Worm (Caenorhabditis elegans) whole organism, young adult: ENCODE results near the gene taf-3.

Experiments
- B0019.2 ChIP-seq: fragments of 200-800 bp; sonication (Bioruptor generic); conservative IDR thresholded peaks from 2 replicates; pipeline ENCODE4 v1.3.6; 2022; ENCODE audit warnings: missing genetic modification reagents, missing genetic modification characterization, missing compliant biosample characterization
- B0035.1 ChIP-seq: sonication (generic microtip); optimal IDR thresholded peaks from 2 replicates; lab custom pipeline; 2016; ENCODE audit warnings: missing genetic modification characterization, mild to moderate bottlenecking, missing compliant biosample characterization, missing genotype, missing genetic modification reagents
- B0336.3 ChIP-seq: fragments of 200-800 bp; sonication (Bioruptor generic); IDR thresholded peaks from 2 replicates; pipeline ENCODE4 v1.3.6; 2022; ENCODE audit warnings: missing genetic modification characterization, missing compliant biosample characterization
- C17E4.6 ChIP-seq: fragments of 200-800 bp; sonication (Bioruptor generic); IDR thresholded peaks from 2 replicates; pipeline ENCODE4 v1.3.6; 2022; ENCODE audit warnings: missing genetic modification reagents, missing genetic modification characterization, missing compliant biosample characterization
- F39B2.1 ChIP-seq: fragments of 200-800 bp; sonication (Bioruptor generic); IDR thresholded peaks from 2 replicates; pipeline ENCODE4 v1.3.6; 2022; ENCODE audit warnings: missing genetic modification reagents, missing genetic modification characterization, missing compliant biosample characterization
- F52B5.7 ChIP-seq: sonication (generic microtip); optimal IDR thresholded peaks from 2 replicates; lab custom pipeline; 2016; ENCODE audit warnings: mild to moderate bottlenecking, missing genetic modification characterization, missing compliant biosample characterization
- F55B11.4 ChIP-seq: sonication (generic microtip); optimal IDR thresholded peaks from 2 replicates; lab custom pipeline; 2016; ENCODE audit warnings: missing compliant biosample characterization, missing genetic modification characterization, borderline replicate concordance; ENCODE audit not compliant: insufficient read depth
- T07F8.4 ChIP-seq: sonication (generic microtip); optimal IDR thresholded peaks from 2 replicates; lab custom pipeline; 2016; ENCODE audit warnings: mild to moderate bottlenecking, missing genetic modification characterization, moderate library complexity, missing compliant biosample characterization
- Y67H2A.10 ChIP-seq: fragments of 200-800 bp; sonication (Bioruptor generic); conservative IDR thresholded peaks from 2 replicates; pipeline ENCODE4 v1.3.6; 2022; ENCODE audit warnings: missing genetic modification reagents, missing genetic modification characterization, missing compliant biosample characterization
- aptf-2 ChIP-seq: fragments of 200-800 bp; sonication (Bioruptor generic); conservative IDR thresholded peaks from 2 replicates; pipeline ENCODE4 v1.3.6; 2022; ENCODE audit warnings: missing genetic modification reagents, missing genetic modification characterization, missing compliant biosample characterization
- aptf-3 ChIP-seq: fragments of 200-800 bp; sonication (Bioruptor generic); IDR thresholded peaks from 2 replicates; pipeline ENCODE4 v1.3.6; 2022; ENCODE audit warnings: missing genetic modification characterization, missing compliant biosample characterization
- athp-1 ChIP-seq: sonication (generic microtip); optimal IDR thresholded peaks from 2 replicates; lab custom pipeline; 2017; ENCODE audit warnings: mild to moderate bottlenecking, missing genetic modification characterization, missing compliant biosample characterization
- attf-6 ChIP-seq: fragments of 200-800 bp; sonication (Bioruptor generic); IDR thresholded peaks from 2 replicates; pipeline ENCODE4 v1.3.6; 2022; ENCODE audit warnings: missing genetic modification reagents, missing genetic modification characterization, missing compliant biosample characterization
- ceh-58 ChIP-seq: fragments of 200-800 bp; sonication (Bioruptor generic); IDR thresholded peaks from 2 replicates; pipeline ENCODE4 v1.3.6; 2022; ENCODE audit warnings: missing genetic modification characterization, missing compliant biosample characterization
- ceh-79 ChIP-seq: sonication (generic microtip); optimal IDR thresholded peaks from 2 replicates; lab custom pipeline; 2017; ENCODE audit warnings: mild to moderate bottlenecking, missing genetic modification characterization, missing compliant biosample characterization
- ceh-91 ChIP-seq: fragments of 200-800 bp; sonication (Bioruptor generic); IDR thresholded peaks from 2 replicates; pipeline ENCODE4 v1.3.6; 2022; ENCODE audit warnings: missing genetic modification reagents, missing genetic modification characterization, missing compliant biosample characterization
- chd-7 ChIP-seq: sonication (generic microtip); optimal IDR thresholded peaks from 2 replicates; lab custom pipeline; 2016; ENCODE audit warnings: mild to moderate bottlenecking, missing genetic modification characterization, moderate library complexity, missing compliant biosample characterization
- dox-1 ChIP-seq: fragments of 200-800 bp; sonication (Bioruptor generic); IDR thresholded peaks from 2 replicates; pipeline ENCODE4 v1.3.6; 2022; ENCODE audit warnings: missing genetic modification reagents, missing genetic modification characterization, missing compliant biosample characterization
- dpff-1 ChIP-seq: sonication (generic microtip); optimal IDR thresholded peaks from 2 replicates; lab custom pipeline; 2017; ENCODE audit warnings: mild to moderate bottlenecking, missing genetic modification characterization, missing compliant biosample characterization
- dpl-1 ChIP-seq: fragments of 150-350 bp; optimal IDR thresholded peaks from 2 replicates; lab custom pipeline; 2014; ENCODE audit warnings: missing biosample characterization, missing genetic modification reagents, missing genetic modification characterization
- fkh-3 ChIP-seq: sonication (generic microtip); optimal IDR thresholded peaks from 2 replicates; lab custom pipeline; 2016; ENCODE audit warnings: mild to moderate bottlenecking, missing genetic modification characterization, missing compliant biosample characterization
- lag-1 ChIP-seq: fragments of 200-800 bp; sonication (Bioruptor generic); IDR thresholded peaks from 2 replicates; pipeline ENCODE4 v1.3.6; 2022; ENCODE audit warnings: missing genetic modification reagents, missing genetic modification characterization, missing compliant biosample characterization
- let-607 ChIP-seq, 2 experiments: fragments of 200-800 bp in 1 of 2; sonication (Bioruptor generic) in 1 of 2; sonication (generic microtip) in 1 of 2; optimal IDR thresholded peaks; 2 replicates each; lab custom pipeline; 2016 to 2018; ENCODE audit warnings: mild to moderate bottlenecking in 2 of 2, missing compliant biosample characterization in 2 of 2, missing genetic modification characterization in 2 of 2, moderate library complexity in 2 of 2, missing genotype in 1 of 2
- lin-26 ChIP-seq: fragments of 200-800 bp; sonication (Bioruptor generic); IDR thresholded peaks from 2 replicates; pipeline ENCODE4 v1.3.6; 2022; ENCODE audit warnings: missing genetic modification reagents, missing genetic modification characterization, missing compliant biosample characterization
- lin-35 ChIP-seq, 3 experiments: fragments of 150-350 bp in 2 of 3; sonication (generic microtip) in 1 of 3; optimal IDR thresholded peaks; 2 replicates each; lab custom pipeline; 2014 to 2018; ENCODE audit warnings: missing biosample characterization in 3 of 3, missing genetic modification characterization in 3 of 3, missing genetic modification reagents in 3 of 3
- lin-40 ChIP-seq: sonication (generic microtip); optimal IDR thresholded peaks from 2 replicates; lab custom pipeline; 2016; ENCODE audit warnings: missing genetic modification characterization, mild to moderate bottlenecking, missing compliant biosample characterization, missing genotype, missing genetic modification reagents
- lir-1 ChIP-seq: fragments of 200-800 bp; sonication (Bioruptor generic); conservative IDR thresholded peaks from 2 replicates; pipeline ENCODE4 v1.3.6; 2022; ENCODE audit warnings: missing genetic modification reagents, missing genetic modification characterization, missing compliant biosample characterization
- lsl-1 ChIP-seq: fragments of 200-800 bp; sonication (Bioruptor generic); optimal IDR thresholded peaks from 2 replicates; lab custom pipeline; 2018; ENCODE audit warnings: mild to moderate bottlenecking, missing genetic modification characterization, moderate library complexity, missing compliant biosample characterization
- lsy-27 ChIP-seq: sonication (generic microtip); optimal IDR thresholded peaks from 2 replicates; lab custom pipeline; 2017; ENCODE audit warnings: missing genetic modification characterization, mild to moderate bottlenecking, missing compliant biosample characterization, antibody characterized with exemption, missing genotype, borderline replicate concordance; ENCODE audit not compliant: insufficient read depth
- madf-6 ChIP-seq: fragments of 200-800 bp; sonication (Bioruptor generic); IDR thresholded peaks from 2 replicates; pipeline ENCODE4 v1.3.6; 2022; ENCODE audit warnings: missing genetic modification reagents, missing genetic modification characterization, missing compliant biosample characterization
- madf-8 ChIP-seq: fragments of 200-800 bp; sonication (Bioruptor generic); conservative IDR thresholded peaks from 2 replicates; pipeline ENCODE4 v1.3.6; 2022; ENCODE audit warnings: missing genetic modification reagents, missing genetic modification characterization, missing compliant biosample characterization
- mcd-1 ChIP-seq: fragments of 200-800 bp; sonication (Bioruptor generic); IDR thresholded peaks from 2 replicates; pipeline ENCODE4 v1.3.6; 2022; ENCODE audit warnings: missing genetic modification reagents, missing genetic modification characterization, missing compliant biosample characterization
- nfya-2 ChIP-seq: fragments of 200-800 bp; sonication (Bioruptor generic); IDR thresholded peaks from 2 replicates; pipeline ENCODE4 v1.3.6; 2022; ENCODE audit warnings: missing genetic modification reagents, missing genetic modification characterization, missing compliant biosample characterization
- nhr-179 ChIP-seq: sonication (generic microtip); optimal IDR thresholded peaks from 2 replicates; lab custom pipeline; 2016; ENCODE audit warnings: mild to moderate bottlenecking, missing genetic modification characterization, missing compliant biosample characterization
- nhr-90 ChIP-seq: sonication (generic microtip); optimal IDR thresholded peaks from 2 replicates; lab custom pipeline; 2016; ENCODE audit warnings: missing genotype, mild to moderate bottlenecking, missing genetic modification characterization, missing compliant biosample characterization
- rcor-1 ChIP-seq: fragments of 200-800 bp; sonication (Bioruptor generic); IDR thresholded peaks from 2 replicates; pipeline ENCODE4 v1.3.6; 2022; ENCODE audit warnings: missing genetic modification reagents, missing genetic modification characterization, missing compliant biosample characterization
- rpc-1 ChIP-seq, 2 experiments: fragments of 150-350 bp in 1 of 2; sonication (generic microtip) in 1 of 2; optimal IDR thresholded peaks; 2 replicates each; lab custom pipeline; 2014 to 2018; ENCODE audit warnings: missing biosample characterization in 1 of 2, missing genetic modification characterization in 1 of 2, missing genetic modification reagents in 1 of 2, missing genotype in 1 of 2
- sea-2 ChIP-seq: fragments of 200-800 bp; sonication (Bioruptor generic); IDR thresholded peaks from 2 replicates; pipeline ENCODE4 v1.3.6; 2022; ENCODE audit warnings: missing genetic modification characterization, missing compliant biosample characterization
- snpc-1.3 ChIP-seq: sonication (generic microtip); optimal IDR thresholded peaks from 2 replicates; lab custom pipeline; 2017; ENCODE audit warnings: missing genetic modification characterization, mild to moderate bottlenecking, missing compliant biosample characterization, antibody characterized with exemption, moderate library complexity, missing genotype, missing genetic modification reagents; ENCODE audit not compliant: insufficient read depth
- snpc-4 ChIP-seq, 5 experiments: fragments of 150-350 bp in 1 of 5; sonication (generic microtip) in 4 of 5; optimal IDR thresholded peaks; 2 replicates each; lab custom pipeline; 2014 to 2018; ENCODE audit warnings: missing genetic modification characterization in 5 of 5, missing biosample characterization in 3 of 5, antibody characterized with exemption in 2 of 5, mild to moderate bottlenecking in 2 of 5, missing compliant biosample characterization in 2 of 5, missing genotype in 2 of 5, moderate library complexity in 2 of 5, missing genetic modification reagents in 1 of 5
- sptf-2 ChIP-seq: fragments of 200-800 bp; sonication (Bioruptor generic); optimal IDR thresholded peaks from 2 replicates; lab custom pipeline; 2018; ENCODE audit warnings: mild to moderate bottlenecking, missing genetic modification characterization, missing compliant biosample characterization
- tbp1 ChIP-seq: fragments of 200-800 bp; sonication (Bioruptor generic); optimal IDR thresholded peaks from 2 replicates; lab custom pipeline; 2018; ENCODE audit warnings: mild to moderate bottlenecking, missing genetic modification characterization, missing compliant biosample characterization
- tbx-9 ChIP-seq: sonication (generic microtip); optimal IDR thresholded peaks from 2 replicates; lab custom pipeline; 2016; ENCODE audit warnings: borderline replicate concordance, missing genetic modification characterization, inconsistent platforms, missing compliant biosample characterization
- unc-130 ChIP-seq: sonication (generic microtip); optimal IDR thresholded peaks from 2 replicates; lab custom pipeline; 2016; ENCODE audit warnings: missing genetic modification reagents, missing genetic modification characterization, missing compliant biosample characterization
- ztf-26 ChIP-seq: sonication (generic microtip); optimal IDR thresholded peaks from 2 replicates; lab custom pipeline; 2017; ENCODE audit warnings: missing genetic modification characterization, missing compliant biosample characterization
- ztf-28 ChIP-seq: fragments of 200-800 bp; sonication (Bioruptor generic); IDR thresholded peaks from 2 replicates; pipeline ENCODE4 v1.3.6; 2022; ENCODE audit warnings: missing genetic modification reagents, missing genetic modification characterization, missing compliant biosample characterization
- ztf-3 ChIP-seq: fragments of 200-800 bp; sonication (Bioruptor generic); optimal IDR thresholded peaks from 2 replicates; lab custom pipeline; 2018; ENCODE audit warnings: mild to moderate bottlenecking, missing genetic modification characterization, missing compliant biosample characterization
- ztf-6 ChIP-seq: fragments of 200-800 bp; sonication (Bioruptor generic); IDR thresholded peaks from 2 replicates; pipeline ENCODE4 v1.3.6; 2022; ENCODE audit warnings: missing genetic modification reagents, missing genetic modification characterization, missing compliant biosample characterization

The taf-3 gene

DNA sequence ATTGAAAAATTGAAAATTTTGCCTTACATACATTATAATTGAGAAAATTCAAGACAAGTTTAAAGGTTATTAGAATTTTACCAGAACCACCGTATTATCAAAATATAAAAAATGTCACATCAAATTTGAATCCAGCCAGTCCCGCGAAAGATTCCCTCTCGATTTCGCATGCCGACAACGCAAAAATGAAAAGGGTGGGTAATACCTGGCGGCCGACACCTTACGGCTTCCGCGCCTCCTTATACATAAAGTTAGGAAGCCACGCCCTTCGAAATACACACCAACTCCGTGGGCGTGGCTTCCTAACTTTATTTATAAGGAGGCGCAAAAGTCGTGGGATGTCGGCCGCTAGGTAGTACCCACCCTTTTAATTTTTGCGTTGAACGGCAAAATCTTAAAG is 25.3 kb downstream of the taf-3 start (continued):
- TF ChIP-seq lin-26 (no peak), let-607 (tag; optimal IDR thresholded peaks at IDR 0.05; lab: Kevin White, UChicago) (no peak), dpff-1 (tag; lab: Kevin White, UChicago) (no peak), T07F8.4 (no peak), chd-7 (no peak), tbp1 (GFP tag; lab: Kevin White, UChicago) (no peak), aptf-2 (GFP tag; lab: Robert Waterston, UW) (no peak), B0035.1 (tag; lab: Kevin White, UChicago) (no peak), B0336.3 (GFP tag; lab: Robert Waterston, UW) (no peak), B0019.2 (GFP tag; lab: Robert Waterston, UW) (no peak), Y67H2A.10 (GFP tag; lab: Robert Waterston, UW) (no peak), ceh-58 (GFP tag; lab: Robert Waterston, UW) (no peak), ceh-79 (tag; lab: Kevin White, UChicago) (no peak), sea-2 (GFP tag; lab: Robert Waterston, UW) (no peak), lir-1 (GFP tag; lab: Robert Waterston, UW) (no peak), rpc-1 (optimal IDR thresholded peaks at IDR 0.05; lab: Kevin White, UChicago) (no peak), rpc-1 (tag; optimal IDR thresholded peaks at IDR 0.05; lab: Kevin White, UChicago) (no peak), snpc-1.3 (tag; lab: Kevin White, UChicago) (no peak), F55B11.4 (tag; lab: Kevin White, UChicago) (no peak), aptf-3 (GFP tag; lab: Robert Waterston, UW) (no peak), F39B2.1 (GFP tag; lab: Robert Waterston, UW) (no peak), lsl-1 (no peak), dpl-1 (GFP tag; lab: Kevin White, UChicago) (no peak), madf-6 (no peak), lag-1 (GFP tag; lab: Robert Waterston, UW) (no peak), ztf-26 (tag; lab: Kevin White, UChicago) (no peak), lsy-27 (tag; lab: Kevin White, UChicago) (no peak), fkh-3 (tag; lab: Kevin White, UChicago) (no peak), C17E4.6 (no peak), lin-40 (tag; lab: Kevin White, UChicago) (no peak), nfya-2 (no peak), unc-130 (GFP tag; lab: Kevin White, UChicago) (no peak), athp-1 (tag; lab: Kevin White, UChicago) (no peak), sptf-2 (GFP tag; lab: Kevin White, UChicago) (no peak), mcd-1 (GFP tag; lab: Robert Waterston, UW) (peak; percentile 15; the same call in 1 of the 2 replicates), nhr-90 (tag; lab: Kevin White, UChicago) (no peak), attf-6 (GFP tag; lab: Robert Waterston, UW) (0 out of 2 replicates have a peak, but pooled peaks have one; percentile 43), snpc-4 (GFP tag; optimal IDR thresholded peaks at IDR 0.05; lab: Kevin White, UChicago) (peak; percentile 74), snpc-4 (tag; optimal IDR thresholded peaks at IDR 0.05; lab: Kevin White, UChicago) (peak; percentile 40 to 94 (median 70)), madf-8 (GFP tag; lab: Robert Waterston, UW) (no peak; the same call in 1 of the 2 replicates), tbx-9 (tag; lab: Kevin White, UChicago) (no peak), ztf-6 (GFP tag; lab: Robert Waterston, UW) (no peak), ztf-3 (GFP tag; lab: Kevin White, UChicago) (no peak), rcor-1 (peak; percentile 16; the same call in 1 of the 2 replicates), ceh-91 (no peak), ztf-28 (GFP tag; lab: Robert Waterston, UW) (no peak), lin-35 (GFP tag; optimal IDR thresholded peaks at IDR 0.05; lab: Kevin White, UChicago) (no peak), F52B5.7 (tag; lab: Kevin White, UChicago) (no peak), nhr-179 (tag; lab: Kevin White, UChicago) (no peak), dox-1 (GFP tag; lab: Robert Waterston, UW) (no peak)
